Fruit fly (Drosophila melanogaster) whole organism, embryonic: ENCODE data around the gene VhaAC45RP.
A peak's percentile ranks its signal among the peaks of the same experiment; 100 is the strongest.

Source experiments
- Bgb ChIP-seq: fragments of 200-800 bp; sonication (Bioruptor generic); IDR thresholded peaks from 2 replicates; pipeline ENCODE4 v1.3.6; 2022; ENCODE audit warnings: missing biosample characterization, missing genetic modification characterization; ENCODE audit not compliant: partially characterized antibody
- CG10147 ChIP-seq: fragments of 200-800 bp; sonication (Bioruptor generic); optimal IDR thresholded peaks from 2 replicates; lab custom pipeline; 2019; ENCODE audit warnings: missing biosample characterization, mild to moderate bottlenecking, missing genetic modification characterization, moderate library complexity
- CG10979 ChIP-seq: fragments of 200-800 bp; sonication (Bioruptor generic); optimal IDR thresholded peaks from 2 replicates; lab custom pipeline; 2018; ENCODE audit warnings: missing biosample characterization, mild to moderate bottlenecking, missing genetic modification characterization, moderate library complexity
- CG11695 ChIP-seq: fragments of 200-800 bp; sonication (Bioruptor generic); IDR thresholded peaks from 3 replicates; pipeline ENCODE4 v1.3.6; 2022; ENCODE audit warnings: missing biosample characterization, missing genetic modification characterization
- CG12219 ChIP-seq: fragments of 200-800 bp; sonication (Bioruptor generic); optimal IDR thresholded peaks from 3 replicates; lab custom pipeline; 2018; ENCODE audit warnings: missing biosample characterization, mild to moderate bottlenecking, missing genetic modification characterization
- CG12236 ChIP-seq: fragments of 200-800 bp; sonication (Bioruptor generic); optimal IDR thresholded peaks from 2 replicates; lab custom pipeline; 2016; ENCODE audit warnings: missing biosample characterization, missing genetic modification characterization
- CG15011 ChIP-seq: fragments of 200-800 bp; sonication (Bioruptor generic); optimal IDR thresholded peaks from 3 replicates; lab custom pipeline; 2018; ENCODE audit warnings: missing biosample characterization, mild to moderate bottlenecking, missing genetic modification characterization
- CG1602 ChIP-seq: fragments of 200-800 bp; sonication (Bioruptor generic); optimal IDR thresholded peaks from 3 replicates; lab custom pipeline; 2016; ENCODE audit warnings: missing biosample characterization, missing genetic modification characterization
- CG16815 ChIP-seq: fragments of 200-800 bp; sonication (Bioruptor generic); optimal IDR thresholded peaks from 3 replicates; lab custom pipeline; 2017; ENCODE audit warnings: missing biosample characterization, mild to moderate bottlenecking, missing genetic modification characterization
- CG2129 ChIP-seq: fragments of 200-800 bp; sonication (Bioruptor generic); IDR thresholded peaks from 2 replicates; pipeline ENCODE4 v1.3.6; 2022; ENCODE audit warnings: missing biosample characterization, missing genetic modification characterization; ENCODE audit not compliant: partially characterized antibody
- CG3281 ChIP-seq: fragments of 200-800 bp; sonication (Bioruptor generic); optimal IDR thresholded peaks from 3 replicates; lab custom pipeline; 2017; ENCODE audit warnings: missing biosample characterization, mild to moderate bottlenecking, missing genetic modification characterization
- CG4328 ChIP-seq: fragments of 200-800 bp; sonication (Bioruptor generic); optimal IDR thresholded peaks from 3 replicates; lab custom pipeline; 2017; ENCODE audit warnings: missing biosample characterization, missing genetic modification reagents, missing genetic modification characterization
- CG4404 ChIP-seq: fragments of 200-800 bp; sonication (Bioruptor generic); IDR thresholded peaks from 2 replicates; pipeline ENCODE4 v1.3.6; 2022; ENCODE audit warnings: missing biosample characterization, missing genetic modification characterization
- CG4424 ChIP-seq: fragments of 200-800 bp; sonication (Bioruptor generic); optimal IDR thresholded peaks from 3 replicates; lab custom pipeline; 2016; ENCODE audit warnings: missing biosample characterization, missing genetic modification characterization
- CG5180 ChIP-seq: fragments of 200-800 bp; sonication (Bioruptor generic); optimal IDR thresholded peaks from 3 replicates; lab custom pipeline; 2017; ENCODE audit warnings: missing biosample characterization, missing genetic modification characterization, mild to moderate bottlenecking, moderate library complexity, missing genetic modification reagents
- CG8089 ChIP-seq: fragments of 200-800 bp; sonication (Bioruptor generic); optimal IDR thresholded peaks from 3 replicates; lab custom pipeline; 2016; ENCODE audit warnings: missing biosample characterization, missing genetic modification characterization
- CG8290 ChIP-seq, 3 experiments: fragments of 200-800 bp; sonication (Bioruptor generic); optimal IDR thresholded peaks; 2 replicates each; lab custom pipeline; 2016 to 2019; ENCODE audit warnings: missing biosample characterization in 3 of 3, missing genetic modification characterization in 3 of 3, mild to moderate bottlenecking in 2 of 3, moderate library complexity in 1 of 3
- Fer3 ChIP-seq: fragments of 200-800 bp; sonication (Bioruptor generic); optimal IDR thresholded peaks from 2 replicates; lab custom pipeline; 2018; ENCODE audit warnings: missing biosample characterization, mild to moderate bottlenecking, missing genetic modification characterization, moderate library complexity
- Hsf ChIP-seq: fragments of 200-800 bp; sonication (Bioruptor generic); optimal IDR thresholded peaks from 3 replicates; lab custom pipeline; 2016; ENCODE audit warnings: missing biosample characterization, missing genetic modification characterization
- Optix ChIP-seq: fragments of 200-800 bp; sonication (Bioruptor generic); IDR thresholded peaks from 3 replicates; pipeline ENCODE4 v1.3.6; 2022; ENCODE audit warnings: missing biosample characterization, missing genetic modification characterization
- Sox100B ChIP-seq: fragments of 200-800 bp; sonication (Bioruptor generic); optimal IDR thresholded peaks from 3 replicates; lab custom pipeline; 2018; ENCODE audit warnings: missing biosample characterization, mild to moderate bottlenecking, missing genetic modification characterization
- Vsx1 ChIP-seq: fragments of 200-800 bp; sonication (Bioruptor generic); optimal IDR thresholded peaks from 2 replicates; lab custom pipeline; 2017; ENCODE audit warnings: missing biosample characterization, mild to moderate bottlenecking, missing genetic modification characterization, missing genetic modification reagents
- Xrp1 ChIP-seq: fragments of 200-800 bp; sonication (Bioruptor generic); IDR thresholded peaks from 2 replicates; pipeline ENCODE4 v1.3.6; 2022; ENCODE audit warnings: missing biosample characterization, missing genetic modification characterization
- ab ChIP-seq: fragments of 200-800 bp; sonication (Bioruptor generic); optimal IDR thresholded peaks from 2 replicates; lab custom pipeline; 2016; ENCODE audit warnings: missing biosample characterization, missing genetic modification characterization
- ac ChIP-seq: fragments of 200-800 bp; sonication (Bioruptor generic); optimal IDR thresholded peaks from 3 replicates; lab custom pipeline; 2017; ENCODE audit warnings: missing biosample characterization, mild to moderate bottlenecking, missing genetic modification characterization
- amos ChIP-seq: fragments of 200-800 bp; sonication (Bioruptor generic); IDR thresholded peaks from 2 replicates; pipeline ENCODE4 v1.3.6; 2022; ENCODE audit warnings: missing biosample characterization, missing genetic modification characterization; ENCODE audit not compliant: partially characterized antibody
- ap ChIP-seq: fragments of 200-800 bp; sonication (Bioruptor generic); IDR thresholded peaks from 2 replicates; pipeline ENCODE4 v1.3.6; 2022; ENCODE audit warnings: missing biosample characterization, missing genetic modification characterization
- cato ChIP-seq: fragments of 200-800 bp; sonication (Bioruptor generic); optimal IDR thresholded peaks from 2 replicates; lab custom pipeline; 2016; ENCODE audit warnings: missing biosample characterization, missing genetic modification characterization, borderline replicate concordance
- caup ChIP-seq: fragments of 200-800 bp; sonication (Bioruptor generic); optimal IDR thresholded peaks from 3 replicates; lab custom pipeline; 2017; ENCODE audit warnings: missing biosample characterization, mild to moderate bottlenecking, missing genetic modification characterization, moderate library complexity; ENCODE audit not compliant: severe bottlenecking
- croc ChIP-seq: fragments of 200-800 bp; sonication (Bioruptor generic); conservative IDR thresholded peaks from 3 replicates; pipeline ENCODE4 v1.3.6; 2022; ENCODE audit warnings: missing biosample characterization, missing genetic modification characterization
- dan ChIP-seq: fragments of 200-800 bp; sonication (Bioruptor generic); IDR thresholded peaks from 2 replicates; pipeline ENCODE4 v1.3.6; 2022; ENCODE audit warnings: missing biosample characterization, missing genetic modification characterization
- ems ChIP-seq: fragments of 200-800 bp; sonication (Bioruptor generic); optimal IDR thresholded peaks from 3 replicates; lab custom pipeline; 2016; ENCODE audit warnings: missing biosample characterization, missing genetic modification characterization
- gcm ChIP-seq: fragments of 200-800 bp; sonication (Bioruptor generic); optimal IDR thresholded peaks from 2 replicates; lab custom pipeline; 2019; ENCODE audit warnings: missing biosample characterization, mild to moderate bottlenecking, missing genetic modification characterization, moderate library complexity
- gcm2 ChIP-seq: fragments of 200-800 bp; sonication (Bioruptor generic); optimal IDR thresholded peaks from 2 replicates; lab custom pipeline; 2016; ENCODE audit warnings: missing biosample characterization, missing genetic modification characterization
- hkb ChIP-seq, 2 experiments: fragments of 200-800 bp in 1 of 2; fragments of >200 bp in 1 of 2; sonication (Bioruptor generic) in 1 of 2; IDR thresholded peaks in 1 of 2; optimal IDR thresholded peaks in 1 of 2; 2 replicates each; pipeline versions ENCODE4 v1.3.6 to Lab custom; 2017 to 2022; ENCODE audit warnings: missing biosample characterization in 1 of 2, missing genetic modification characterization in 1 of 2
- luna ChIP-seq: fragments of 200-800 bp; sonication (Bioruptor generic); optimal IDR thresholded peaks from 2 replicates; lab custom pipeline; 2016; ENCODE audit warnings: missing biosample characterization, missing genetic modification characterization
- pan ChIP-seq, 4 experiments: fragments of >200 bp in 3 of 4; fragments of 200-800 bp in 1 of 4; sonication (Bioruptor generic) in 1 of 4; optimal IDR thresholded peaks in 3 of 4; IDR thresholded peaks in 1 of 4; 2 replicates each; pipeline versions ENCODE4 v1.3.6 to Lab custom; 2017 to 2022; ENCODE audit warnings: missing biosample characterization in 2 of 4, missing genetic modification characterization in 2 of 4, mixed read lengths in 1 of 4
- pfk ChIP-seq: fragments of 200-800 bp; sonication (Bioruptor generic); optimal IDR thresholded peaks from 2 replicates; lab custom pipeline; 2018; ENCODE audit warnings: missing biosample characterization, mild to moderate bottlenecking, missing genetic modification characterization, moderate library complexity
- schlank ChIP-seq: fragments of 200-800 bp; sonication (Bioruptor generic); optimal IDR thresholded peaks from 2 replicates; lab custom pipeline; 2018; ENCODE audit warnings: missing biosample characterization, mild to moderate bottlenecking, missing genetic modification characterization
- sens ChIP-seq: fragments of 200-800 bp; sonication (Bioruptor generic); peaks from one replicate; lab custom pipeline; 2016; ENCODE audit warnings: missing biosample characterization, missing genetic modification characterization
- slp2 ChIP-seq: fragments of 200-800 bp; sonication (Bioruptor generic); optimal IDR thresholded peaks from 2 replicates; lab custom pipeline; 2016; ENCODE audit warnings: missing biosample characterization, missing genetic modification characterization
- so ChIP-seq: fragments of 200-800 bp; sonication (Bioruptor generic); IDR thresholded peaks from 3 replicates; pipeline ENCODE4 v1.3.6; 2022; ENCODE audit warnings: missing biosample characterization, missing genetic modification characterization
- ssp ChIP-seq: fragments of 200-800 bp; sonication (Bioruptor generic); IDR thresholded peaks from 2 replicates; pipeline ENCODE4 v1.3.6; 2022; ENCODE audit warnings: missing biosample characterization, missing genetic modification characterization
- trem ChIP-seq: fragments of 200-800 bp; optimal IDR thresholded peaks from 3 replicates; lab custom pipeline; 2019; ENCODE audit warnings: missing biosample characterization, mild to moderate bottlenecking, missing genetic modification characterization, moderate library complexity
- usp ChIP-seq: fragments of >200 bp; optimal IDR thresholded peaks from 2 replicates; lab custom pipeline; 2017; ENCODE audit warnings: missing biosample characterization, missing genetic modification characterization
- wor ChIP-seq: fragments of 200-800 bp; sonication (Bioruptor generic); IDR thresholded peaks from 2 replicates; pipeline ENCODE4 v1.3.6; 2022; ENCODE audit warnings: missing biosample characterization, missing genetic modification characterization

VhaAC45RP gene

DNA sequence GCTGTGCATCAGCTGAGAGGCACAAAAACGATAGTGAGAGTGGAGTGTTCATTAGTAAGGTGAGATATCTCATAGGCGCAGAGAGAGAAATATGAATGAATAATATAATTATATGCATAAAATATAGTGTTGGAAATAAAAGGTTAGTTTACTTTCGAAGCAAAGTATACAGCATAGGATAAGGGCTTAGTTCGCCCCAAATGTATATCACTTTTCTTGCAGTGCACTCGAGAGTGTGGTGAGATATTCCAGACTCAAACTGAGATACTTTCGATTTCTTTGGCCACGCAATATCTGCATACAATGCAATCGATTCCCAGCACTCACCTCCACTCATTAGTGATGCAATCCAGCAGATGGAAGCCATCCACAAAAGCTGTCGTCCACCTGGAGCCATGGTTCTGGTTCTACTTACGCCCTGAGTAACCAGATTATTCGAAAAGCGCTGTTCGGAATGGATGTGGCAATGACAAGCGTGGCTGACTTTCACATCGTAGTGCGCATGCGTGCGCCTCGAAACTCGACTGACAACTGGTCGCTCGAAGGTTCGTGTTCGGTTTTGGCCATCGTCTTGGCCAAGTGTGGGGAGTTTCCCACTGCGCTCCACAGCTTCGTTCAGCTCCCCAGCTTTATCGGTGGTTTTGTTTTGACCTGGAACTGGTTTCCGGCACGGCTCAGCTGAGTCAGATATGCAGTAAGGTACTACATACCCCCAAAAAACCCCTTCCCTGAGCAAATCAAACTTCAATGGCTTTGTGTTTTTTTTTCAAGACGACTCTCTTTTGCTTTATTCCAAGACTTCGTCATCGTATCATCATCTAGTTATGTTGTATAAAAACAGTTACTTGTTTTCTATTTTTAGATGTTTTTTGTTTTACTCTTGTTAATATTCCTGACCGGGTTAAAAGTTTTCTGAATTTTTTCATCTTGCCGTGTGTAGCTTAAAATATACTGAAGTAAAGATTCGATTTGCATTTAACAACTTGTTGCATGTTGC, 4.8 kb upstream of the VhaAC45RP start, which contains the start of gene Rsod (continued):
- TF ChIP-seq ac (GFP tag; lab: Kevin White, UChicago), result no peak
- peak; percentile 56 for TF ChIP-seq ssp
- TF ChIP-seq CG11695, result peak; percentile 59; the same call in 2 of the 3 replicates
- no peak for TF ChIP-seq CG3281 (GFP tag; lab: Kevin White, UChicago)
- TF ChIP-seq caup (GFP tag; lab: Kevin White, UChicago), result no peak
- no peak for TF ChIP-seq pan (optimal IDR thresholded peaks at IDR 0.05; lab: Kevin White, UChicago)
- TF ChIP-seq pan (GFP tag; optimal IDR thresholded peaks at IDR 0.05 in 1 of 2, IDR thresholded peaks at IDR 0.05 in 1 of 2), result peak in 1 of 2 experiments; percentile 86
- no peak for TF ChIP-seq CG8089
- no peak for TF ChIP-seq schlank (tag; lab: Kevin White, UChicago)
- TF ChIP-seq so (GFP tag; lab: Robert Waterston, UW), result peak; percentile 84; the same call in 2 of the 3 replicates
- no peak for TF ChIP-seq ems
- TF ChIP-seq CG15011 (GFP tag; lab: Kevin White, UChicago), result no peak
- TF ChIP-seq trem (tag; lab: Kevin White, UChicago), result peak; percentile 37
- no peak for TF ChIP-seq CG8290 (GFP tag; optimal IDR thresholded peaks at IDR 0.05; lab: Kevin White, UChicago)
- no peak for TF ChIP-seq CG8290 (tag; optimal IDR thresholded peaks at IDR 0.05; lab: Kevin White, UChicago)
- no peak for TF ChIP-seq ab (GFP tag; lab: Kevin White, UChicago)
- no peak for TF ChIP-seq CG2129 (GFP tag; lab: Robert Waterston, UW)
- TF ChIP-seq luna (GFP tag; lab: Kevin White, UChicago), result no peak
- peak; percentile 9 for TF ChIP-seq CG16815
- TF ChIP-seq CG12219 (GFP tag; lab: Kevin White, UChicago), result peak; percentile 52
- TF ChIP-seq ap (GFP tag; lab: Robert Waterston, UW), result peak; percentile 54
- TF ChIP-seq pfk, result no peak
- peak; percentile 14 for TF ChIP-seq gcm (GFP tag; lab: Kevin White, UChicago)
- peak; percentile 89 for TF ChIP-seq sens
- TF ChIP-seq CG10147 (GFP tag; lab: Kevin White, UChicago), result no peak
- peak; percentile 47 for TF ChIP-seq Hsf (GFP tag; lab: Kevin White, UChicago)
- no peak for TF ChIP-seq dan (GFP tag; lab: Robert Waterston, UW)
- TF ChIP-seq CG4424 (GFP tag; lab: Kevin White, UChicago), result no peak
- TF ChIP-seq wor, result peak; percentile 28; the same call in 1 of the 2 replicates
- peak; percentile 35; the same call in 2 of the 3 replicates for TF ChIP-seq croc (GFP tag; lab: Robert Waterston, UW)
- TF ChIP-seq Vsx1 (GFP tag; lab: Kevin White, UChicago), result peak; percentile 64
- no peak for TF ChIP-seq usp (GFP tag; lab: Kevin White, UChicago)
- TF ChIP-seq CG5180, result no peak
- TF ChIP-seq CG4404, result no peak
- TF ChIP-seq CG1602, result peak; percentile 46
- TF ChIP-seq CG4328, result no peak
- no peak for TF ChIP-seq slp2
- TF ChIP-seq amos (GFP tag; lab: Robert Waterston, UW), result no peak; the same call in 1 of the 2 replicates
- TF ChIP-seq Fer3 (tag; lab: Kevin White, UChicago), result peak; percentile 14
- TF ChIP-seq Sox100B (GFP tag; lab: Kevin White, UChicago), result peak; percentile 58
- TF ChIP-seq CG12236 (GFP tag; lab: Kevin White, UChicago), result no peak
- TF ChIP-seq Optix (GFP tag; lab: Robert Waterston, UW), result peak; percentile 56
- no peak for TF ChIP-seq hkb (optimal IDR thresholded peaks at IDR 0.05; lab: Kevin White, UChicago)
- peak; percentile 82 for TF ChIP-seq hkb (GFP tag; IDR thresholded peaks at IDR 0.05; lab: Robert Waterston, UW)
- TF ChIP-seq Bgb (GFP tag; lab: Robert Waterston, UW), result no peak
- peak; percentile 87 for TF ChIP-seq Xrp1 (GFP tag; lab: Robert Waterston, UW)
- no peak for TF ChIP-seq gcm2
- TF ChIP-seq CG10979 (tag; lab: Kevin White, UChicago), result peak; percentile 68
- peak; percentile 13 for TF ChIP-seq cato (GFP tag; lab: Kevin White, UChicago)
